Fruit fly (Drosophila melanogaster) whole organism, embryonic: Measurements from ENCODE around the gene Mtch.

Experiments
- CG10321 ChIP-seq: fragments of 200-800 bp; sonication (Bioruptor generic); IDR thresholded peaks from 2 replicates; pipeline ENCODE4 v1.3.6; 2022; ENCODE audit warnings: missing biosample characterization, missing genetic modification characterization
- CG11696 ChIP-seq: fragments of 200-800 bp; sonication (Bioruptor generic); IDR thresholded peaks from 2 replicates; pipeline ENCODE4 v1.3.6; 2022; ENCODE audit warnings: missing biosample characterization, missing genetic modification characterization
- CG12104 ChIP-seq: fragments of 200-800 bp; sonication (Bioruptor generic); optimal IDR thresholded peaks from 3 replicates; lab custom pipeline; 2016; ENCODE audit warnings: missing biosample characterization, missing genetic modification characterization
- CG13775 ChIP-seq: fragments of 200-800 bp; sonication (Bioruptor generic); optimal IDR thresholded peaks from 3 replicates; lab custom pipeline; 2017; ENCODE audit warnings: missing biosample characterization, mild to moderate bottlenecking, missing genetic modification characterization
- CG15269 ChIP-seq: fragments of 200-800 bp; sonication (Bioruptor generic); optimal IDR thresholded peaks from 2 replicates; lab custom pipeline; 2018; ENCODE audit warnings: missing biosample characterization, mild to moderate bottlenecking, missing genetic modification characterization, moderate library complexity
- CG1602 ChIP-seq: fragments of 200-800 bp; sonication (Bioruptor generic); optimal IDR thresholded peaks from 3 replicates; lab custom pipeline; 2016; ENCODE audit warnings: missing biosample characterization, missing genetic modification characterization
- CG2678 ChIP-seq: fragments of 200-800 bp; sonication (Bioruptor generic); optimal IDR thresholded peaks from 3 replicates; lab custom pipeline; 2019; ENCODE audit warnings: missing biosample characterization, mild to moderate bottlenecking, missing genetic modification characterization, moderate library complexity
- CG31441 ChIP-seq: fragments of 200-800 bp; sonication (Bioruptor generic); IDR thresholded peaks from 2 replicates; pipeline ENCODE4 v1.3.6; 2022; ENCODE audit warnings: missing biosample characterization, missing genetic modification characterization
- CG34224 ChIP-seq: fragments of 200-800 bp; sonication (Bioruptor generic); IDR thresholded peaks from 3 replicates; pipeline ENCODE4 v1.3.6; 2022; ENCODE audit warnings: missing biosample characterization, missing genetic modification characterization; ENCODE audit not compliant: partially characterized antibody
- CG3995 ChIP-seq: fragments of 200-800 bp; sonication (Bioruptor generic); optimal IDR thresholded peaks from 3 replicates; lab custom pipeline; 2016; ENCODE audit warnings: missing biosample characterization, missing genetic modification characterization
- CG4707 ChIP-seq: fragments of 200-800 bp; sonication (Bioruptor generic); optimal IDR thresholded peaks from 2 replicates; lab custom pipeline; 2018; ENCODE audit warnings: missing biosample characterization, mild to moderate bottlenecking, missing genetic modification characterization, moderate library complexity
- CG7745 ChIP-seq: fragments of 200-800 bp; sonication (Bioruptor generic); optimal IDR thresholded peaks from 2 replicates; lab custom pipeline; 2018; ENCODE audit warnings: missing biosample characterization, mild to moderate bottlenecking, missing genetic modification characterization, moderate library complexity
- CG8478 ChIP-seq: fragments of >200 bp; optimal IDR thresholded peaks from 2 replicates; lab custom pipeline; 2018
- Elba2 ChIP-seq: fragments of 200-800 bp; sonication (Bioruptor generic); optimal IDR thresholded peaks from 3 replicates; lab custom pipeline; 2016; ENCODE audit warnings: missing biosample characterization, missing genetic modification characterization
- Hr39 ChIP-seq: fragments of >200 bp; optimal IDR thresholded peaks from 2 replicates; lab custom pipeline; 2017
- Lpt ChIP-seq: fragments of >200 bp; optimal IDR thresholded peaks from 2 replicates; lab custom pipeline; 2018; ENCODE audit warnings: missing biosample characterization, missing genetic modification characterization
- MBD-R2 ChIP-seq: fragments of 200-800 bp; sonication (Bioruptor generic); IDR thresholded peaks from 2 replicates; pipeline ENCODE4 v1.3.6; 2022; ENCODE audit warnings: missing biosample characterization, missing genetic modification characterization
- MTF-1 ChIP-seq: fragments of 200-800 bp; sonication (Bioruptor generic); optimal IDR thresholded peaks from 2 replicates; lab custom pipeline; 2018; ENCODE audit warnings: missing biosample characterization, mild to moderate bottlenecking, missing genetic modification characterization, borderline replicate concordance
- Opbp ChIP-seq: fragments of 200-800 bp; sonication (Bioruptor generic); IDR thresholded peaks from 3 replicates; pipeline ENCODE4 v1.3.6; 2022; ENCODE audit warnings: missing biosample characterization, missing genetic modification characterization; ENCODE audit not compliant: partially characterized antibody
- Ravus ChIP-seq: fragments of 200-800 bp; sonication (Bioruptor generic); IDR thresholded peaks from 2 replicates; pipeline ENCODE4 v1.3.6; 2022; ENCODE audit warnings: missing biosample characterization, missing genetic modification characterization
- Sox100B ChIP-seq: fragments of 200-800 bp; sonication (Bioruptor generic); optimal IDR thresholded peaks from 3 replicates; lab custom pipeline; 2018; ENCODE audit warnings: missing biosample characterization, mild to moderate bottlenecking, missing genetic modification characterization
- YL-1 ChIP-seq: fragments of 200-800 bp; sonication (Bioruptor generic); optimal IDR thresholded peaks from 3 replicates; lab custom pipeline; 2017; ENCODE audit warnings: missing biosample characterization, mild to moderate bottlenecking, missing genetic modification characterization
- ara ChIP-seq: fragments of 200-800 bp; sonication (Bioruptor generic); IDR thresholded peaks from 2 replicates; pipeline ENCODE4 v1.3.6; 2022; ENCODE audit warnings: missing biosample characterization, missing genetic modification characterization
- bcd ChIP-seq: fragments of 200-800 bp; sonication (Bioruptor generic); optimal IDR thresholded peaks from 2 replicates; lab custom pipeline; 2017; ENCODE audit warnings: missing biosample characterization, mild to moderate bottlenecking, missing genetic modification characterization
- chn ChIP-seq: fragments of 200-800 bp; sonication (Bioruptor generic); optimal IDR thresholded peaks from 2 replicates; lab custom pipeline; 2016; ENCODE audit warnings: missing biosample characterization, missing genetic modification characterization
- dmrt11E ChIP-seq: fragments of 200-800 bp; sonication (Bioruptor generic); optimal IDR thresholded peaks from 3 replicates; lab custom pipeline; 2018; ENCODE audit warnings: missing biosample characterization, mild to moderate bottlenecking, missing genetic modification characterization, moderate library complexity
- fd64A ChIP-seq: fragments of 200-800 bp; sonication (Bioruptor generic); optimal IDR thresholded peaks from 3 replicates; lab custom pipeline; 2018; ENCODE audit warnings: missing biosample characterization, mild to moderate bottlenecking, missing genetic modification characterization
- gsb-n ChIP-seq: fragments of 200-800 bp; sonication (Bioruptor generic); optimal IDR thresholded peaks from 3 replicates; lab custom pipeline; 2018; ENCODE audit warnings: missing biosample characterization, mild to moderate bottlenecking, missing genetic modification characterization
- her ChIP-seq: fragments of 200-800 bp; sonication (Bioruptor generic); optimal IDR thresholded peaks from 2 replicates; lab custom pipeline; 2016; ENCODE audit warnings: missing biosample characterization, missing genetic modification characterization
- insv ChIP-seq, 2 experiments: fragments of 200-800 bp; sonication (Bioruptor generic); optimal IDR thresholded peaks; 3 replicates each; lab custom pipeline; 2016 to 2018; ENCODE audit warnings: missing biosample characterization in 2 of 2, missing genetic modification characterization in 2 of 2
- jumu ChIP-seq: fragments of 200-800 bp; sonication (Bioruptor generic); optimal IDR thresholded peaks from 3 replicates; lab custom pipeline; 2016; ENCODE audit warnings: missing biosample characterization, missing genetic modification characterization
- lab ChIP-seq: fragments of 200-800 bp; sonication (Bioruptor generic); optimal IDR thresholded peaks from 3 replicates; lab custom pipeline; 2017; ENCODE audit warnings: missing biosample characterization, missing genetic modification characterization, mild to moderate bottlenecking, moderate library complexity, missing genetic modification reagents
- lilli ChIP-seq: fragments of 200-800 bp; sonication (Bioruptor generic); optimal IDR thresholded peaks from 3 replicates; lab custom pipeline; 2016; ENCODE audit warnings: missing biosample characterization, missing genetic modification characterization
- nom ChIP-seq: fragments of 200-800 bp; sonication (Bioruptor generic); optimal IDR thresholded peaks from 2 replicates; lab custom pipeline; 2017; ENCODE audit warnings: missing biosample characterization, missing genetic modification characterization, mild to moderate bottlenecking, moderate library complexity, missing genetic modification reagents
- onecut ChIP-seq: fragments of 200-800 bp; sonication (Bioruptor generic); IDR thresholded peaks from 2 replicates; pipeline ENCODE4 v1.3.6; 2022; ENCODE audit warnings: missing biosample characterization, missing genetic modification characterization
- p53 ChIP-seq: fragments of 200-800 bp; sonication (Bioruptor generic); optimal IDR thresholded peaks from 2 replicates; lab custom pipeline; 2016; ENCODE audit warnings: missing biosample characterization, missing genetic modification characterization
- pho ChIP-seq: fragments of 200-800 bp; sonication (Bioruptor generic); optimal IDR thresholded peaks from 2 replicates; lab custom pipeline; 2016; ENCODE audit warnings: missing biosample characterization, missing genetic modification characterization
- row ChIP-seq: fragments of 200-800 bp; sonication (Bioruptor generic); IDR thresholded peaks from 3 replicates; pipeline ENCODE4 v1.3.6; 2022; ENCODE audit warnings: missing biosample characterization, missing genetic modification characterization
- sens ChIP-seq: fragments of 200-800 bp; sonication (Bioruptor generic); peaks from one replicate; lab custom pipeline; 2016; ENCODE audit warnings: missing biosample characterization, missing genetic modification characterization
- sna ChIP-seq: fragments of 200-800 bp; sonication (Bioruptor generic); IDR thresholded peaks from 2 replicates; pipeline ENCODE4 v1.3.6; 2022; ENCODE audit warnings: missing biosample characterization, missing genetic modification characterization; ENCODE audit not compliant: partially characterized antibody
- z ChIP-seq: fragments of 200-800 bp; sonication (Bioruptor generic); IDR thresholded peaks from 3 replicates; pipeline ENCODE4 v1.3.6; 2022; ENCODE audit warnings: missing biosample characterization, missing genetic modification characterization

Mtch gene

DNA sequence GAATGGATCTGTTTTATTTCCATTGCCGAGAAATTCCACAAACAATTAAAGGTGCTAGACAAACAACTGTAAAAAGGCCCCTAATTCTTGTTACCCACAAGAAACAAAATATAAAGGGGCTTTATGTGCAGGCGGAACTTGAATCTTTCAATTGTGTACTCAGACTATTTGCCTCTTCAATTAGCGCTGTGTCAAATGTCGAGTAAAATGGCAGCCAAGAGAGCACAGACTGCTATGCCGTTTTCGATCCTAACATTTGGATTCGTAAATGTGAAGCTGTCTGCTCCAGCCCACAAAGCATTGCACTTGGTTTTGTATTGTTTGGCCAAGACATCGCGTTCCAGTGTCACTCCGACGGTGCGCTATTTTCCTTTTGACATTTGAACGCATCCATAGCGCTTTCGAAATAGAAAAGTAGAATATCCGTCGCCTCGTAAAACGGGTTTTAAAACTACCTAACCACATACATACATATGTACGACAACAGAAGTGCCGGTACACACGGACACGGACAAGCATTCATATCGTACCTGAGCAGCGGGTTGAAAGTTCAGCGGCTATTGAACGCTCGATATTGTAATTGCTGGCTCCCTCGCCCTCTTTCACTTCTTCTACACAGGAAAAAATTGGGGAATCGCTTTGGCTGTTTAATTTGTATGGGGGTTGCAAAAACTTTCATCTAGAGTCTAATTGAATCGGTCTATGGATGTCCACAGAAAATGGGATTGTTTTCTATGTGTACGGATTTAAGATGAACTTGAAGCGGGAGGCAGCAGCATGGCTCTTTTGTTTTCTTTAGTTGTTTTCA is 18.2 kb upstream of the Mtch start (continued):
- TF ChIP-seq lilli (GFP tag; lab: Kevin White, UChicago) (peak; percentile 2), z (GFP tag; lab: Robert Waterston, UW) (no peak), CG2678 (tag; lab: Kevin White, UChicago) (peak; percentile 36), CG31441 (GFP tag; lab: Robert Waterston, UW) (peak; percentile 30; the same call in 1 of the 2 replicates), sna (GFP tag; lab: Robert Waterston, UW) (no peak), fd64A (GFP tag; lab: Kevin White, UChicago) (no peak), pho (GFP tag; lab: Kevin White, UChicago) (no peak), bcd (GFP tag; lab: Kevin White, UChicago) (peak; percentile 6), MTF-1 (GFP tag; lab: Kevin White, UChicago) (no peak), Hr39 (lab: Kevin White, UChicago) (no peak), CG7745 (tag; lab: Kevin White, UChicago) (no peak), her (GFP tag; lab: Kevin White, UChicago) (no peak), CG8478 (lab: Kevin White, UChicago) (no peak), p53 (no peak), nom (GFP tag; lab: Kevin White, UChicago) (peak; percentile 29), gsb-n (tag; lab: Kevin White, UChicago) (no peak), CG3995 (GFP tag; lab: Kevin White, UChicago) (no peak), CG10321 (no peak), jumu (GFP tag; lab: Kevin White, UChicago) (no peak), lab (GFP tag; lab: Kevin White, UChicago) (peak; percentile 52), CG34224 (GFP tag; lab: Robert Waterston, UW) (no peak)

DNA sequence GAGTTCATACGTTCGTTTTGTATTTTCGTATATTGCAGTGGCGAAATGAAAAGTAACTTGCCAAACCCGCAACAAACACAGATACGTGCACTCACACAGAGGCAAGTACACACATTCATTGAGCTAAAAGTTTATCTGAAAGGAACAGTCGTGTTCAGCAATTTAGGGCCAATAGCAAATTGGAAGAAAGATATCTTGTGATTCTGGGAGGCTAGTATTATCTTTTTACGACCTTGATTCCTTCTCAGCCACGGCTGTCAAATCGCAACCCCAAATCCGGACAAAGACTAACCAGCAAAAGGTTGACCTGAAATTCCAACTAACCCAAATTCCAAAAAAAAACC is 17.7 kb upstream of the Mtch start:
- TF ChIP-seq Ravus (GFP tag; lab: Robert Waterston, UW) (no peak), CG11696 (GFP tag; lab: Robert Waterston, UW) (0 out of 2 replicates have a peak, but pooled peaks have one; percentile 43), CG1602 (GFP tag; lab: Kevin White, UChicago) (no peak), CG4707 (no peak), dmrt11E (tag; lab: Kevin White, UChicago) (no peak), ara (GFP tag; lab: Robert Waterston, UW) (0 out of 2 replicates have a peak, but pooled peaks have one; percentile 2), YL-1 (GFP tag; lab: Kevin White, UChicago) (peak; percentile 3), Lpt (GFP tag; lab: Kevin White, UChicago) (no peak), CG13775 (GFP tag; lab: Kevin White, UChicago) (no peak), CG15269 (tag; lab: Kevin White, UChicago) (no peak), Opbp (GFP tag; lab: Robert Waterston, UW) (no peak), sens (peak; percentile 8), chn (GFP tag; lab: Kevin White, UChicago) (no peak), row (GFP tag; lab: Robert Waterston, UW) (0 out of 3 replicates have a peak, but pooled peaks have one; percentile 2), CG3995 (GFP tag; lab: Kevin White, UChicago) (no peak), Sox100B (no peak)

DNA sequence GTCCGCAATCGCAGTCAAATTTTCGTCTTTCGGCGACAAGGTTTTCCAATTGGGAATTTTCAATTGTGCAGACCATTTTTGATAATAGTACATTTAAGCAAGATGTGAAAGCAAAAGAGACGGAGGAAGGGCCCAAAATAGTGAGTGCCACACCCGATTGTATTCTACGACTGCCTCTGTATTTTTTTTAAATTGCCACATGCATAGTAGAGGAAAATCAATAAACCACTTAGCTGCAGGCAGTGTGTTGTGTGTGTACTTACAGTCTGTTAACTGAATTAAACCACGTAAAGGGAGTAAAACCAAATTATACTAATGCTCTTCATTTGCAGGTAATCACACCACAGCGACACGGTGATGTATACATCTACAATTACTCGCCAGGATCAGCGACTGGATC is 12.7 kb upstream of the Mtch start:
- TF ChIP-seq insv (GFP tag; optimal IDR thresholded peaks at IDR 0.05; lab: Kevin White, UChicago) (peak in 1 of 2 experiments; percentile 77), CG12104 (GFP tag; lab: Kevin White, UChicago) (no peak), Elba2 (GFP tag; lab: Kevin White, UChicago) (peak; percentile 17), onecut (GFP tag; lab: Robert Waterston, UW) (peak; percentile 90), MBD-R2 (GFP tag; lab: Robert Waterston, UW) (0 out of 2 replicates have a peak, but pooled peaks have one; percentile 21)
- TF ChIP-seq, all 482 proteins: peak for 4
